Worm (Caenorhabditis elegans) whole organism, mixed stage, embryonic: Measurements from ENCODE around the gene gst-42.
A peak's percentile ranks its signal among the peaks of the same experiment; 100 is the strongest.

ENCODE experiments used
- ceh-39 ChIP-seq: fragments of 150-350 bp; optimal IDR thresholded peaks from 2 replicates; lab custom pipeline; 2014; ENCODE audit warnings: missing biosample characterization, missing genetic modification characterization
- elt-1 ChIP-seq: sonication (generic microtip); optimal IDR thresholded peaks from 2 replicates; lab custom pipeline; 2017; ENCODE audit warnings: missing genetic modification characterization, mild to moderate bottlenecking, missing compliant biosample characterization, antibody characterized with exemption, moderate library complexity, borderline replicate concordance; ENCODE audit not compliant: insufficient read depth
- lin-32 ChIP-seq: fragments of 200-800 bp; sonication (Bioruptor generic); optimal IDR thresholded peaks from 2 replicates; lab custom pipeline; 2018; ENCODE audit warnings: mild to moderate bottlenecking, missing genetic modification characterization, missing compliant biosample characterization
- lsy-2 ChIP-seq: fragments of 150-350 bp; optimal IDR thresholded peaks from 2 replicates; lab custom pipeline; 2014; ENCODE audit warnings: missing biosample characterization, missing genetic modification characterization
- mab-5 ChIP-seq: fragments of 150-350 bp; optimal IDR thresholded peaks from 2 replicates; lab custom pipeline; 2014; ENCODE audit warnings: missing biosample characterization, missing genetic modification characterization
- nhr-237 ChIP-seq: fragments of 150-350 bp; optimal IDR thresholded peaks from 2 replicates; lab custom pipeline; 2014; ENCODE audit warnings: missing biosample characterization, missing genetic modification characterization
- nhr-28 ChIP-seq: fragments of 150-350 bp; optimal IDR thresholded peaks from 2 replicates; lab custom pipeline; 2014; ENCODE audit warnings: missing biosample characterization, missing genetic modification characterization
- snpc-4 ChIP-seq: fragments of 150-350 bp; optimal IDR thresholded peaks from 2 replicates; lab custom pipeline; 2014; ENCODE audit warnings: missing biosample characterization, missing genetic modification characterization
- unc-120 ChIP-seq: sonication (generic microtip); optimal IDR thresholded peaks from 2 replicates; lab custom pipeline; 2017; ENCODE audit warnings: missing genetic modification characterization, missing compliant biosample characterization; ENCODE audit not compliant: poor library complexity, severe bottlenecking
- zip-8 ChIP-seq: fragments of 150-350 bp; optimal IDR thresholded peaks from 2 replicates; lab custom pipeline; 2014; ENCODE audit warnings: missing biosample characterization, missing genetic modification characterization

DNA sequence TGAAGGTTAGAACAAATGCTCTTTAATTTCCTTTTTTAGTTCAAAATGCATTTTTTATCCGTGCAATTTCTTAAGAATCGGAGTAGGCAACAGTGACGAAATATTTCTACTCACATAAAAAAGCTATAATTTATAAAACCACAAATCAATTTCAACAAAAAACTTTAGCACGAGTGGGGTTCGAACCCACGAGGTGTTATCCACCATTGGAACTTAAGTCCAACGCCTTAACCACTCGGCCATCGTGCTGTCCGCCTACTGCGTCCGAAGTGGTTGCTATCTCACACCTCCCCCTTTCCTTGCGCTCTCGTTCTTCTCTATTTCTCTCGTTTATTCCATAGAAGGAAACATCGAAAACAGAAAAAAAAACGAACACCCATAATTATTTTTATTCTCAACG is 29.9 kb upstream of the gst-42 start:
- TF ChIP-seq ceh-39 (tag; lab: Kevin White, UChicago) (no peak), nhr-28 (tag; lab: Kevin White, UChicago) (peak; percentile 29), elt-1 (tag; lab: Kevin White, UChicago) (no peak), lin-32 (GFP tag; lab: Kevin White, UChicago) (peak; percentile 65), mab-5 (tag; lab: Kevin White, UChicago) (no peak), unc-120 (tag; lab: Kevin White, UChicago) (peak; percentile 82), nhr-237 (tag; lab: Kevin White, UChicago) (peak; percentile 7), snpc-4 (no peak), zip-8 (tag; lab: Kevin White, UChicago) (no peak), lsy-2 (tag; lab: Kevin White, UChicago) (no peak)
